Worm (Caenorhabditis elegans): ENCODE results near the gene aps-2.
A peak's percentile ranks its signal among the peaks of the same experiment; 100 is the strongest.

Gene aps-2

DNA sequence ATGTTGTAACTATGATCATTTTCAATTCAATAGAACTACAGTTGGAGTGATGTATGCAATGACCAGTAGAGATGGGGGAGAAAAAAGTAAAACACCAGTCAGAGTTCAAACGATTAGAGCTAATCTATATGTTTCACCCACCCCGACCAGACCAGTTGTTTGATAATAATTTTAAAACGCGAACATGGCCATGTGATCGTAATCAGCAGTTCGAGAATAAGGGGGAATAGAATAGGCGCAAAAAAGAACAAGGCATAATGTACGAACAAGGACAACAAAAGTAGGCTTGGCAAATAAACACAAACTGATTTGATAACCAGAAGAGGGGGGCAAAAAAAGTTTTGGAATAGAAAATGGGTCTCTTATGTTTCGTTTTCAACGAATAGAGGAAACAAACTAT lies 40.0 kb downstream of the aps-2 start:
- TF ChIP-seq nhr-77 (tag; optimal IDR thresholded peaks at IDR 0.05) = no peak
- TF ChIP-seq ceh-90 (tag; optimal IDR thresholded peaks at IDR 0.05) = no peak
- no peak for TF ChIP-seq sup-37 (GFP tag; optimal IDR thresholded peaks at IDR 0.05)
- no peak for TF ChIP-seq hlh-17 (GFP tag; optimal IDR thresholded peaks at IDR 0.05; ENCODE audit: borderline replicate concordance)
- TF ChIP-seq elt-2 (tag; optimal IDR thresholded peaks at IDR 0.05) = peak; percentile 51
- no peak for TF ChIP-seq lin-13 (GFP tag; optimal IDR thresholded peaks at IDR 0.05)
- no peak for TF ChIP-seq nhr-28 (tag; optimal IDR thresholded peaks at IDR 0.05)
- peak; percentile 33 for TF ChIP-seq nhr-20 (tag; optimal IDR thresholded peaks at IDR 0.05)
- no peak for TF ChIP-seq jun-1 (tag; optimal IDR thresholded peaks at IDR 0.05)
- no peak for TF ChIP-seq nhr-11 (tag; optimal IDR thresholded peaks at IDR 0.05)
- no peak for TF ChIP-seq nhr-12 (tag; optimal IDR thresholded peaks at IDR 0.05)
- TF ChIP-seq lin-35 (GFP tag; optimal IDR thresholded peaks at IDR 0.05) = peak in 1 of 2 experiments; percentile 48
- TF ChIP-seq mep-1 (tag; optimal IDR thresholded peaks at IDR 0.05) = peak; percentile 1
- no peak for TF ChIP-seq nhr-47 (tag; optimal IDR thresholded peaks at IDR 0.05)
- no peak for TF ChIP-seq lsy-2 (tag; optimal IDR thresholded peaks at IDR 0.05)
- no peak for TF ChIP-seq ztf-11 (tag; optimal IDR thresholded peaks at IDR 0.05)
- no peak for TF ChIP-seq dpl-1 (GFP tag; optimal IDR thresholded peaks at IDR 0.05)
- TF ChIP-seq elt-3 (tag; optimal IDR thresholded peaks at IDR 0.05) = peak in 1 of 6 experiments; percentile 19
- peak; percentile 43 for TF ChIP-seq nhr-90 (tag; optimal IDR thresholded peaks at IDR 0.05; ENCODE audit: poor library complexity)
- no peak for TF ChIP-seq efl-1 (optimal IDR thresholded peaks at IDR 0.05)
- peak in 1 of 2 experiments; percentile 88 for TF ChIP-seq efl-1 (GFP tag; optimal IDR thresholded peaks at IDR 0.05 in 1 of 2)

- TF ChIP-seq xbp-1 (tag; optimal IDR thresholded peaks at IDR 0.05) (peak; percentile 5), unc-130 (tag; optimal IDR thresholded peaks at IDR 0.05) (no peak), blmp-1 (tag; optimal IDR thresholded peaks at IDR 0.05) (peak; percentile 60), unc-30 (tag; optimal IDR thresholded peaks at IDR 0.05) (no peak), fkh-4 (tag; optimal IDR thresholded peaks at IDR 0.05; ENCODE audit: borderline replicate concordance) (no peak), hpl-2 (GFP tag; optimal IDR thresholded peaks at IDR 0.05) (no peak), nhr-85 (tag) (peak; percentile 82), ceh-82 (tag; optimal IDR thresholded peaks at IDR 0.05) (no peak), efl-1 (optimal IDR thresholded peaks at IDR 0.05) (no peak), efl-1 (GFP tag; optimal IDR thresholded peaks at IDR 0.05 in 1 of 2) (peak in 1 of 2 experiments; percentile 80), mdl-1 (tag; optimal IDR thresholded peaks at IDR 0.05) (peak in 1 of 2 experiments; percentile 13), nhr-76 (tag; optimal IDR thresholded peaks at IDR 0.05) (no peak), nhr-12 (tag; optimal IDR thresholded peaks at IDR 0.05) (no peak), lin-14 (GFP tag; optimal IDR thresholded peaks at IDR 0.05) (peak; percentile 45)
These were observed 40.4 kb downstream of the aps-2 start for ce11 chrX:4498478-4498877.

- TF ChIP-seq aly-2 (tag; optimal IDR thresholded peaks at IDR 0.05) (no peak), lin-14 (GFP tag; optimal IDR thresholded peaks at IDR 0.05) (no peak), snu-23 (GFP tag; optimal IDR thresholded peaks at IDR 0.05) (no peak), pax-3 (tag; optimal IDR thresholded peaks at IDR 0.05) (no peak), skn-1 (tag; optimal IDR thresholded peaks at IDR 0.05) (no peak), nhr-76 (tag; optimal IDR thresholded peaks at IDR 0.05) (no peak), egl-13 (tag; optimal IDR thresholded peaks at IDR 0.05) (no peak), alr-1 (tag; optimal IDR thresholded peaks at IDR 0.05; ENCODE audit: borderline replicate concordance) (no peak), F16B12.6 (tag; optimal IDR thresholded peaks at IDR 0.05) (no peak)
These were observed 42.4 kb downstream of the aps-2 start for ce11 chrX:4500499-4500898.

- no peak for TF ChIP-seq fkh-4 (tag; optimal IDR thresholded peaks at IDR 0.05; ENCODE audit: borderline replicate concordance)
- peak; percentile 10 for TF ChIP-seq blmp-1 (tag; optimal IDR thresholded peaks at IDR 0.05)
- TF ChIP-seq rnt-1 (tag; optimal IDR thresholded peaks at IDR 0.05) = no peak
- TF ChIP-seq elt-2 (tag; optimal IDR thresholded peaks at IDR 0.05) = peak; percentile 18
- no peak for TF ChIP-seq sup-37 (GFP tag; optimal IDR thresholded peaks at IDR 0.05)
- TF ChIP-seq alr-1 (tag; optimal IDR thresholded peaks at IDR 0.05; ENCODE audit: borderline replicate concordance) = no peak
- no peak for TF ChIP-seq nhr-11 (tag; optimal IDR thresholded peaks at IDR 0.05)
- TF ChIP-seq F16B12.6 (tag; optimal IDR thresholded peaks at IDR 0.05) = no peak
These were observed 44.0 kb downstream of the aps-2 start for ce11 chrX:4502039-4502438.

Data from whole organism, L1 larva.